Worm (Caenorhabditis elegans) whole organism, L1 larva: ENCODE data around the gene bud-13.
A peak's percentile ranks its signal among the peaks of the same experiment; 100 is the strongest.

Experiments
- aha-1 ChIP-seq: fragments of 150-350 bp; optimal IDR thresholded peaks from 2 replicates; lab custom pipeline; 2014; ENCODE audit warnings: missing biosample characterization, missing genetic modification characterization
- ama-1 ChIP-seq: fragments of 150-350 bp; optimal IDR thresholded peaks from 2 replicates; lab custom pipeline; 2014
- blmp-1 ChIP-seq: fragments of 150-350 bp; optimal IDR thresholded peaks from 2 replicates; lab custom pipeline; 2014; ENCODE audit warnings: missing biosample characterization, missing genetic modification characterization
- ceh-82 ChIP-seq, 3 experiments: fragments of 150-350 bp in 1 of 3; sonication (generic microtip) in 2 of 3; optimal IDR thresholded peaks; 2 replicates each; lab custom pipeline; 2014 to 2017; ENCODE audit warnings: missing biosample characterization in 3 of 3, missing genetic modification characterization in 3 of 3
- ceh-90 ChIP-seq: sonication (generic microtip); optimal IDR thresholded peaks from 2 replicates; lab custom pipeline; 2016; ENCODE audit warnings: missing genetic modification characterization, missing compliant biosample characterization
- ces-1 ChIP-seq: fragments of 150-350 bp; optimal IDR thresholded peaks from 2 replicates; lab custom pipeline; 2014; ENCODE audit warnings: missing biosample characterization, missing genetic modification reagents, missing genetic modification characterization
- dpl-1 ChIP-seq, 3 experiments: fragments of 150-350 bp in 2 of 3; sonication (generic microtip) in 1 of 3; optimal IDR thresholded peaks; 2 replicates each; lab custom pipeline; 2014 to 2017; ENCODE audit warnings: missing biosample characterization in 3 of 3, missing genetic modification characterization in 3 of 3, missing genetic modification reagents in 3 of 3
- dsc-1 ChIP-seq: sonication (generic microtip); optimal IDR thresholded peaks from 2 replicates; lab custom pipeline; 2016; ENCODE audit warnings: mild to moderate bottlenecking, missing genetic modification characterization, missing compliant biosample characterization
- efl-1 ChIP-seq, 4 experiments: fragments of 150-350 bp; optimal IDR thresholded peaks in 3 of 4; peaks in 1 of 4; 1 replicate in 1 of 4; 2 replicates in 3 of 4; lab custom pipeline; 2014; ENCODE audit warnings: missing biosample characterization in 2 of 4, missing genetic modification characterization in 2 of 4, missing genetic modification reagents in 2 of 4
- efl-3 ChIP-seq: fragments of 200-800 bp; sonication (Bioruptor generic); optimal IDR thresholded peaks from 2 replicates; lab custom pipeline; 2018; ENCODE audit warnings: mild to moderate bottlenecking, missing genetic modification characterization, missing compliant biosample characterization
- fos-1 ChIP-seq: fragments of 150-350 bp; optimal IDR thresholded peaks from 2 replicates; lab custom pipeline; 2014; ENCODE audit warnings: missing biosample characterization, missing genetic modification characterization
- hlh-17 ChIP-seq: fragments of 200-800 bp; sonication (Bioruptor generic); optimal IDR thresholded peaks from 2 replicates; lab custom pipeline; 2018; ENCODE audit warnings: missing genetic modification characterization, mild to moderate bottlenecking, missing compliant biosample characterization, moderate library complexity, borderline replicate concordance
- hlh-4 ChIP-seq: sonication (generic microtip); optimal IDR thresholded peaks from 2 replicates; lab custom pipeline; 2016; ENCODE audit warnings: mild to moderate bottlenecking, missing genetic modification characterization, missing compliant biosample characterization
- hpl-2 ChIP-seq: fragments of 150-350 bp; optimal IDR thresholded peaks from 2 replicates; lab custom pipeline; 2014; ENCODE audit warnings: missing biosample characterization, missing genetic modification reagents, missing genetic modification characterization
- irx-1 ChIP-seq: sonication (generic microtip); optimal IDR thresholded peaks from 2 replicates; lab custom pipeline; 2016; ENCODE audit warnings: missing genetic modification characterization, missing compliant biosample characterization
- isw-1 ChIP-seq: fragments of 200-800 bp; sonication (Bioruptor generic); IDR thresholded peaks from 2 replicates; pipeline ENCODE4 v1.3.6; 2022; ENCODE audit warnings: missing genetic modification characterization, missing compliant biosample characterization
- lin-14 ChIP-seq: fragments of 200-800 bp; sonication (Bioruptor generic); optimal IDR thresholded peaks from 2 replicates; lab custom pipeline; 2018; ENCODE audit warnings: mild to moderate bottlenecking, missing genetic modification characterization, moderate library complexity, missing compliant biosample characterization
- lin-15B ChIP-seq: fragments of 150-350 bp; sonication (generic microtip); optimal IDR thresholded peaks from 3 replicates; lab custom pipeline; 2014; ENCODE audit warnings: missing biosample characterization, missing genetic modification characterization
- mdl-1 ChIP-seq, 2 experiments: fragments of 150-350 bp; optimal IDR thresholded peaks; 2 replicates each; lab custom pipeline; 2014 to 2017; ENCODE audit warnings: missing biosample characterization in 2 of 2, missing genetic modification characterization in 2 of 2, inconsistent platforms in 1 of 2
- mef-2 ChIP-seq: fragments of 150-350 bp; optimal IDR thresholded peaks from 2 replicates; lab custom pipeline; 2014; ENCODE audit warnings: missing biosample characterization, missing genetic modification characterization
- mep-1 ChIP-seq: fragments of 150-350 bp; optimal IDR thresholded peaks from 2 replicates; lab custom pipeline; 2014; ENCODE audit warnings: missing biosample characterization, missing genetic modification characterization
- nhr-11 ChIP-seq: fragments of 150-350 bp; optimal IDR thresholded peaks from 2 replicates; lab custom pipeline; 2014; ENCODE audit warnings: missing biosample characterization, missing genetic modification characterization
- nhr-12 ChIP-seq: sonication (generic microtip); optimal IDR thresholded peaks from 2 replicates; lab custom pipeline; 2017; ENCODE audit warnings: missing biosample characterization, missing genetic modification characterization
- nhr-19 ChIP-seq: fragments of 200-800 bp; sonication (Bioruptor generic); conservative IDR thresholded peaks from 2 replicates; pipeline ENCODE4 v1.3.6; 2022; ENCODE audit warnings: missing genetic modification characterization, missing compliant biosample characterization
- nhr-20 ChIP-seq: sonication (generic microtip); optimal IDR thresholded peaks from 2 replicates; lab custom pipeline; 2016; ENCODE audit warnings: mild to moderate bottlenecking, missing genetic modification characterization, missing compliant biosample characterization
- nhr-47 ChIP-seq: sonication (generic microtip); optimal IDR thresholded peaks from 2 replicates; lab custom pipeline; 2016; ENCODE audit warnings: mild to moderate bottlenecking, missing genetic modification characterization, moderate library complexity, missing compliant biosample characterization
- nhr-71 ChIP-seq: sonication (generic microtip); optimal IDR thresholded peaks from 2 replicates; lab custom pipeline; 2016; ENCODE audit warnings: mild to moderate bottlenecking, missing genetic modification characterization, moderate library complexity, missing compliant biosample characterization
- nhr-76 ChIP-seq: sonication (generic microtip); optimal IDR thresholded peaks from 2 replicates; lab custom pipeline; 2017; ENCODE audit warnings: missing biosample characterization, missing genetic modification characterization
- nhr-84 ChIP-seq: sonication (generic microtip); optimal IDR thresholded peaks from 2 replicates; lab custom pipeline; 2017; ENCODE audit warnings: missing biosample characterization, missing genetic modification characterization
- nhr-85 ChIP-seq: sonication (generic microtip); peaks from one replicate; lab custom pipeline; 2016; ENCODE audit warnings: missing genetic modification characterization, inconsistent platforms, missing compliant biosample characterization
- nhr-90 ChIP-seq: sonication (generic microtip); optimal IDR thresholded peaks from 2 replicates; lab custom pipeline; 2016; ENCODE audit warnings: mild to moderate bottlenecking, missing genetic modification characterization, missing compliant biosample characterization; ENCODE audit not compliant: poor library complexity
- pag-3 ChIP-seq: sonication (generic microtip); optimal IDR thresholded peaks from 2 replicates; lab custom pipeline; 2017; ENCODE audit warnings: missing genetic modification characterization, mild to moderate bottlenecking, missing compliant biosample characterization, antibody characterized with exemption, borderline replicate concordance; ENCODE audit not compliant: insufficient read depth
- pax-3 ChIP-seq: fragments of 200-800 bp; sonication (Bioruptor generic); optimal IDR thresholded peaks from 2 replicates; lab custom pipeline; 2018; ENCODE audit warnings: mild to moderate bottlenecking, missing genetic modification characterization, moderate library complexity, missing compliant biosample characterization
- snpc-4 ChIP-seq: fragments of 150-350 bp; optimal IDR thresholded peaks from 2 replicates; lab custom pipeline; 2014; ENCODE audit warnings: missing biosample characterization, missing genetic modification characterization
- snu-23 ChIP-seq: sonication (generic microtip); optimal IDR thresholded peaks from 2 replicates; lab custom pipeline; 2016; ENCODE audit warnings: missing genetic modification characterization, missing compliant biosample characterization
- tbx-2 ChIP-seq: sonication (generic microtip); optimal IDR thresholded peaks from 2 replicates; lab custom pipeline; 2016; ENCODE audit warnings: missing genetic modification characterization, missing compliant biosample characterization
- tlp-1 ChIP-seq: fragments of 150-350 bp; optimal IDR thresholded peaks from 2 replicates; lab custom pipeline; 2014; ENCODE audit warnings: missing biosample characterization, missing genetic modification characterization
- unc-62 ChIP-seq: fragments of 150-350 bp; optimal IDR thresholded peaks from 2 replicates; lab custom pipeline; 2014; ENCODE audit warnings: missing biosample characterization, missing genetic modification reagents, missing genetic modification characterization
- vab-15 ChIP-seq: sonication (generic microtip); optimal IDR thresholded peaks from 2 replicates; lab custom pipeline; 2017; ENCODE audit warnings: missing genotype, mild to moderate bottlenecking, missing genetic modification characterization, missing compliant biosample characterization
- ztf-11 ChIP-seq, 2 experiments: sonication (generic microtip); optimal IDR thresholded peaks; 2 replicates each; lab custom pipeline; 2016 to 2017; ENCODE audit warnings: missing genetic modification characterization in 2 of 2, missing biosample characterization in 1 of 2, missing compliant biosample characterization in 1 of 2

Gene bud-13

DNA sequence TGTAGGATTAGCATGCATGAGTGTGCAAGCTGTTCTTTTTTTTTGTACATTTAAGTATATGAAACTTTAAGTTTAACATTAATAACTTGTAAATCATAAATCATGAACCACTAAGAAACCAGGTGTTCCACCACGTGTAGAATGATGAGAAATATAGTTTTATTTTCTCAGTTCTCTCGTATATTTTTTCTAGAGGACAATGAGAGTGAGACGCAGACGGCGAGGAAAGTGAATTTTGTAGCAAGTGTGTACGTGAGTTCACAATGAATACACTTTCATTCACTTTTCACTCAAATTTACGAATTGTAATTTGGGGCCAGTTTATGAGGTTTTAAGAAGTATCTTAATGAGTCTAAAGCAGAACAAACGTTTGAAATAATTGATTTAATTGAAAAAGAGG lies 41.0 kb downstream of the bud-13 start:
- no peak for TF ChIP-seq ceh-82 (tag; optimal IDR thresholded peaks at IDR 0.05; lab: Kevin White, UChicago)
- TF ChIP-seq efl-3 (GFP tag; lab: Kevin White, UChicago), result no peak
- no peak for TF ChIP-seq snpc-4 (tag; lab: Kevin White, UChicago)
- no peak for TF ChIP-seq tbx-2
- TF ChIP-seq dpl-1 (GFP tag; optimal IDR thresholded peaks at IDR 0.05; lab: Kevin White, UChicago), result peak in 2 of 3 experiments; percentile 6 to 26
- peak; percentile 20 for TF ChIP-seq snu-23 (GFP tag; lab: Kevin White, UChicago)
- TF ChIP-seq nhr-90, result no peak
- no peak for TF ChIP-seq ceh-90
- TF ChIP-seq nhr-47 (tag; lab: Kevin White, UChicago), result no peak
- no peak for TF ChIP-seq lin-15B (tag; lab: Kevin White, UChicago)
- TF ChIP-seq nhr-84, result no peak
- TF ChIP-seq nhr-76, result no peak
- no peak for TF ChIP-seq isw-1 (GFP tag; lab: Robert Waterston, UW)
- no peak for TF ChIP-seq dsc-1 (tag; lab: Kevin White, UChicago)
- no peak for TF ChIP-seq nhr-11 (tag; lab: Kevin White, UChicago)
- TF ChIP-seq hpl-2 (GFP tag; lab: Kevin White, UChicago), result no peak
- TF ChIP-seq mdl-1 (tag; optimal IDR thresholded peaks at IDR 0.05; lab: Kevin White, UChicago), result no peak
- no peak for TF ChIP-seq ama-1 (lab: Kevin White, UChicago)
- no peak for TF ChIP-seq hlh-17 (GFP tag; lab: Kevin White, UChicago)
- TF ChIP-seq mep-1, result peak; percentile 33
- peak; percentile 13 for TF ChIP-seq nhr-71 (tag; lab: Kevin White, UChicago)
- TF ChIP-seq mef-2 (tag; lab: Kevin White, UChicago), result no peak
- no peak for TF ChIP-seq aha-1 (tag; lab: Kevin White, UChicago)
- TF ChIP-seq ztf-11 (tag; optimal IDR thresholded peaks at IDR 0.05; lab: Kevin White, UChicago), result no peak
- TF ChIP-seq blmp-1 (tag; lab: Kevin White, UChicago), result peak; percentile 87
- no peak for TF ChIP-seq fos-1 (tag; lab: Kevin White, UChicago)
- no peak for TF ChIP-seq pax-3 (tag; lab: Kevin White, UChicago)
- TF ChIP-seq hlh-4 (tag; lab: Kevin White, UChicago), result no peak
- TF ChIP-seq pag-3 (tag; lab: Kevin White, UChicago), result no peak
- peak; percentile 62 for TF ChIP-seq lin-14 (GFP tag; lab: Kevin White, UChicago)
- TF ChIP-seq nhr-20 (tag; lab: Kevin White, UChicago), result peak; percentile 50
- no peak for TF ChIP-seq nhr-19 (GFP tag; lab: Robert Waterston, UW)
- TF ChIP-seq, all 84 proteins: peak for 7

DNA sequence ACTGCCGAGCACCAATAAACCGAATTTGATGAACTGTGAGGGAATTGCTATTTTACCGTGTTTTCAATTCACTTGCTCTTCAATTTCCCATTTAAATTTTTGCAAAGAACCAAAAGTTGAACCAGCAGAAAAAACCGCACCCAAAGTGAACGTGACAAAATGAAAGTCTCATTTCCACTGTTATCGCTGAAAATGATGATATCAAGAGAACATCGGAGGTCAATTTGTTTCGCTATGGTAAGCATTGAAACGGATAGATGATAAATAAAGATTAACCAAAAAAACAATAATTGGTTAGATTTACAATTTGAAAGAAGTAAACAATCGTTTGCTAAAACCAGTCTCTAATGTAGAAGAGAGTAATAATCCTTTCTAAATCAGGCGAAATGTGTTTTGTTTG lies 42.0 kb downstream of the bud-13 start:
- no peak for TF ChIP-seq tlp-1
- TF ChIP-seq unc-62, result no peak
- TF ChIP-seq nhr-85, result peak; percentile 51
- peak; percentile 31 for TF ChIP-seq blmp-1 (tag; lab: Kevin White, UChicago)

DNA sequence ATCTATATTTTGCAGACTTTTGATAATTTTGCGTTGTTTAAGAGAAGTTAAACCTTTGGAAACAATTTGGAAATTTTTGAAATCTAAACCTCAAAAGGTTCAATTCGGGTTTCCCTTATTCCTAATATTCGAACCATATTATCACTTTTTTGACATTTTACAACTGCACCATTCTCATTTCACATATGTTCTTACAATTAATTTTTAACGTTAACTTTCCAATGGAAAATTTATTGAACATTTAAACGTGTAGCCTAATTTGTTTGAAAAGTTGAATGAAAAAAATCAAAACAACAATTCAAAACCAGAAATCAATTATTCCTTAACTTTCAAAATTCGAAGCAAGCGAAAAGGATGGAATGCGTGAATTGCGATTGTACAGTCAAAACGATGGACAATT lies 43.6 kb downstream of the bud-13 start, which contains the start of gene ZK637.12:
Gene ZK637.12 (plus strand): TSS at position 301 of the 400 bp plus-strand sequence.
- no peak for TF ChIP-seq ces-1 (GFP tag; lab: Kevin White, UChicago)
- no peak for TF ChIP-seq lin-15B (tag; lab: Kevin White, UChicago)
- no peak for TF ChIP-seq efl-1 (optimal IDR thresholded peaks at IDR 0.05; lab: Kevin White, UChicago)
- TF ChIP-seq efl-1 (GFP tag; optimal IDR thresholded peaks at IDR 0.05 in 1 of 2; lab: Kevin White, UChicago), result no peak
- no peak for TF ChIP-seq vab-15 (tag; lab: Kevin White, UChicago)
- TF ChIP-seq aha-1 (tag; lab: Kevin White, UChicago), result no peak
- no peak for TF ChIP-seq irx-1
- TF ChIP-seq nhr-11 (tag; lab: Kevin White, UChicago), result no peak
- TF ChIP-seq nhr-12 (tag; lab: Kevin White, UChicago), result no peak
- TF ChIP-seq, all 84 proteins: peak for 0
